Worm (Caenorhabditis elegans) whole organism, L1 larva: ENCODE measurements around the gene ZK177.11.

Experiments used
- alr-1 ChIP-seq: fragments of 200-800 bp; sonication (Bioruptor generic); optimal IDR thresholded peaks from 2 replicates; lab custom pipeline; 2018; ENCODE audit warnings: borderline replicate concordance, mild to moderate bottlenecking, missing genetic modification characterization, missing compliant biosample characterization
- ama-1 ChIP-seq: fragments of 150-350 bp; optimal IDR thresholded peaks from 2 replicates; lab custom pipeline; 2014
- ceh-8 ChIP-seq: fragments of 200-800 bp; sonication (Bioruptor generic); optimal IDR thresholded peaks from 2 replicates; lab custom pipeline; 2018; ENCODE audit warnings: mild to moderate bottlenecking, missing genetic modification characterization, moderate library complexity, missing compliant biosample characterization
- dsc-1 ChIP-seq: sonication (generic microtip); optimal IDR thresholded peaks from 2 replicates; lab custom pipeline; 2016; ENCODE audit warnings: mild to moderate bottlenecking, missing genetic modification characterization, missing compliant biosample characterization
- fkh-8 ChIP-seq: sonication (generic microtip); optimal IDR thresholded peaks from 2 replicates; lab custom pipeline; 2016; ENCODE audit warnings: mild to moderate bottlenecking, missing genetic modification characterization, missing compliant biosample characterization
- isw-1 ChIP-seq: fragments of 200-800 bp; sonication (Bioruptor generic); IDR thresholded peaks from 2 replicates; pipeline ENCODE4 v1.3.6; 2022; ENCODE audit warnings: missing genetic modification characterization, missing compliant biosample characterization
- mdl-1 ChIP-seq, 2 experiments: fragments of 150-350 bp; optimal IDR thresholded peaks; 2 replicates each; lab custom pipeline; 2014 to 2017; ENCODE audit warnings: missing biosample characterization in 2 of 2, missing genetic modification characterization in 2 of 2, inconsistent platforms in 1 of 2
- mep-1 ChIP-seq: fragments of 150-350 bp; optimal IDR thresholded peaks from 2 replicates; lab custom pipeline; 2014; ENCODE audit warnings: missing biosample characterization, missing genetic modification characterization
- nhr-12 ChIP-seq: sonication (generic microtip); optimal IDR thresholded peaks from 2 replicates; lab custom pipeline; 2017; ENCODE audit warnings: missing biosample characterization, missing genetic modification characterization
- nhr-28 ChIP-seq: fragments of 150-350 bp; optimal IDR thresholded peaks from 2 replicates; lab custom pipeline; 2014; ENCODE audit warnings: missing biosample characterization, missing genetic modification characterization
- nhr-90 ChIP-seq: sonication (generic microtip); optimal IDR thresholded peaks from 2 replicates; lab custom pipeline; 2016; ENCODE audit warnings: mild to moderate bottlenecking, missing genetic modification characterization, missing compliant biosample characterization; ENCODE audit not compliant: poor library complexity
- sox-4 ChIP-seq: sonication (generic microtip); optimal IDR thresholded peaks from 2 replicates; lab custom pipeline; 2016; ENCODE audit warnings: missing genetic modification characterization, missing compliant biosample characterization
- ztf-11 ChIP-seq, 2 experiments: sonication (generic microtip); optimal IDR thresholded peaks; 2 replicates each; lab custom pipeline; 2016 to 2017; ENCODE audit warnings: missing genetic modification characterization in 2 of 2, missing biosample characterization in 1 of 2, missing compliant biosample characterization in 1 of 2

- TF ChIP-seq nhr-12 (no peak), mep-1 (no peak), nhr-28 (tag; lab: Kevin White, UChicago) (no peak), nhr-90 (tag; lab: Kevin White, UChicago) (no peak), dsc-1 (tag; lab: Kevin White, UChicago) (no peak), alr-1 (tag; lab: Kevin White, UChicago) (no peak), sox-4 (no peak), isw-1 (GFP tag; lab: Robert Waterston, UW) (no peak), ceh-8 (GFP tag; lab: Kevin White, UChicago) (no peak), mdl-1 (tag; optimal IDR thresholded peaks at IDR 0.05; lab: Kevin White, UChicago) (no peak), ama-1 (lab: Kevin White, UChicago) (no peak), ztf-11 (tag; optimal IDR thresholded peaks at IDR 0.05; lab: Kevin White, UChicago) (no peak), fkh-8 (no peak)
Observed at ce11 chrII:5555522-5555921, 32.8 kb downstream of the ZK177.11 start.
